Fruit fly (Drosophila melanogaster) whole organism, prepupa: ENCODE measurements around the gene NimA.
A peak's percentile ranks its signal among the peaks of the same experiment; 100 is the strongest.

Experiments used
- Blimp-1 ChIP-seq: fragments of 200-800 bp; sonication (Bioruptor generic); optimal IDR thresholded peaks from 3 replicates; lab custom pipeline; 2017; ENCODE audit warnings: missing biosample characterization, missing genetic modification characterization, mild to moderate bottlenecking, moderate library complexity, missing genetic modification reagents
- CG10631 ChIP-seq: fragments of 200-800 bp; sonication (Bioruptor generic); optimal IDR thresholded peaks from 2 replicates; lab custom pipeline; 2016; ENCODE audit warnings: missing biosample characterization, missing genetic modification characterization
- CG10669 ChIP-seq: fragments of 200-800 bp; sonication (Bioruptor generic); optimal IDR thresholded peaks from 3 replicates; lab custom pipeline; 2018; ENCODE audit warnings: missing biosample characterization, mild to moderate bottlenecking, missing genetic modification characterization, moderate library complexity
- CG11294 ChIP-seq: fragments of 200-800 bp; sonication (Bioruptor generic); IDR thresholded peaks from 2 replicates; pipeline ENCODE4 v1.3.6; 2022; ENCODE audit warnings: missing biosample characterization, missing genetic modification characterization
- CG11762 ChIP-seq: fragments of 200-800 bp; sonication (Bioruptor generic); optimal IDR thresholded peaks from 3 replicates; lab custom pipeline; 2016; ENCODE audit warnings: missing biosample characterization, missing genetic modification characterization; ENCODE audit not compliant: insufficient read depth
- CG15336 ChIP-seq: fragments of 200-800 bp; sonication (Bioruptor generic); IDR thresholded peaks from 2 replicates; pipeline ENCODE4 v1.3.6; 2022; ENCODE audit warnings: missing biosample characterization, missing genetic modification characterization
- CG16779 ChIP-seq: fragments of 200-800 bp; sonication (Bioruptor generic); optimal IDR thresholded peaks from 3 replicates; lab custom pipeline; 2017; ENCODE audit warnings: missing biosample characterization, mild to moderate bottlenecking, missing genetic modification characterization
- CG32006 ChIP-seq: fragments of 200-800 bp; sonication (Bioruptor generic); optimal IDR thresholded peaks from 3 replicates; lab custom pipeline; 2017; ENCODE audit warnings: missing biosample characterization, mild to moderate bottlenecking, missing genetic modification characterization
- CG34406 ChIP-seq: fragments of 200-800 bp; sonication (Bioruptor generic); optimal IDR thresholded peaks from 3 replicates; lab custom pipeline; 2016; ENCODE audit warnings: missing biosample characterization, missing genetic modification characterization
- CG3919 ChIP-seq: fragments of 200-800 bp; sonication (Bioruptor generic); optimal IDR thresholded peaks from 3 replicates; lab custom pipeline; 2016; ENCODE audit warnings: missing biosample characterization, missing genetic modification characterization
- CG4318 ChIP-seq: fragments of 200-800 bp; sonication (Bioruptor generic); optimal IDR thresholded peaks from 3 replicates; lab custom pipeline; 2017; ENCODE audit warnings: missing biosample characterization, mild to moderate bottlenecking, missing genetic modification characterization
- CG6163 ChIP-seq: fragments of 200-800 bp; sonication (Bioruptor generic); IDR thresholded peaks from 3 replicates; pipeline ENCODE4 v1.3.6; 2022; ENCODE audit warnings: missing biosample characterization, missing genetic modification characterization
- CG6276 ChIP-seq: fragments of 200-800 bp; sonication (Bioruptor generic); optimal IDR thresholded peaks from 2 replicates; lab custom pipeline; 2017; ENCODE audit warnings: missing biosample characterization, mild to moderate bottlenecking, missing genetic modification characterization
- CG6792 ChIP-seq: fragments of 200-800 bp; sonication (Bioruptor generic); optimal IDR thresholded peaks from 3 replicates; lab custom pipeline; 2016; ENCODE audit warnings: missing biosample characterization, missing genetic modification characterization
- CG6808 ChIP-seq: fragments of 200-800 bp; sonication (Bioruptor generic); optimal IDR thresholded peaks from 3 replicates; lab custom pipeline; 2017; ENCODE audit warnings: missing biosample characterization, missing genetic modification characterization, mild to moderate bottlenecking, moderate library complexity, missing genetic modification reagents
- CG6854 ChIP-seq: fragments of 200-800 bp; sonication (Bioruptor generic); optimal IDR thresholded peaks from 2 replicates; lab custom pipeline; 2017; ENCODE audit warnings: missing biosample characterization, mild to moderate bottlenecking, missing genetic modification characterization
- CG7368 ChIP-seq: fragments of 200-800 bp; sonication (Bioruptor generic); optimal IDR thresholded peaks from 3 replicates; lab custom pipeline; 2016; ENCODE audit warnings: missing biosample characterization, missing genetic modification characterization
- CG8119 ChIP-seq: fragments of 200-800 bp; sonication (Bioruptor generic); IDR thresholded peaks from 3 replicates; pipeline ENCODE4 v1.3.6; 2022; ENCODE audit warnings: missing biosample characterization, missing genetic modification characterization
- CG8632 ChIP-seq: fragments of 200-800 bp; sonication (Bioruptor generic); optimal IDR thresholded peaks from 3 replicates; lab custom pipeline; 2016; ENCODE audit warnings: missing biosample characterization, missing genetic modification characterization
- CG9139 ChIP-seq: fragments of 200-800 bp; sonication (Bioruptor generic); optimal IDR thresholded peaks from 3 replicates; lab custom pipeline; 2017; ENCODE audit warnings: missing biosample characterization, mild to moderate bottlenecking, missing genetic modification characterization
- Eip78C ChIP-seq: fragments of 200-800 bp; sonication (Bioruptor generic); peaks from one replicate; lab custom pipeline; 2016; ENCODE audit warnings: missing biosample characterization, missing genetic modification characterization
- Eip93F ChIP-seq: fragments of 200-800 bp; sonication (Bioruptor generic); optimal IDR thresholded peaks from 2 replicates; lab custom pipeline; 2016; ENCODE audit warnings: missing biosample characterization, mild to moderate bottlenecking, missing genetic modification characterization
- Ets21C ChIP-seq: fragments of 200-800 bp; sonication (Bioruptor generic); optimal IDR thresholded peaks from 3 replicates; lab custom pipeline; 2016; ENCODE audit warnings: missing biosample characterization, missing genetic modification characterization
- Gug ChIP-seq: fragments of 200-800 bp; sonication (Bioruptor generic); IDR thresholded peaks from 2 replicates; pipeline ENCODE4 v1.3.6; 2022; ENCODE audit warnings: missing biosample characterization, missing genetic modification characterization
- Hr38 ChIP-seq: sonication (Bioruptor generic); optimal IDR thresholded peaks from 2 replicates; lab custom pipeline; 2016; ENCODE audit warnings: missing biosample characterization, missing genetic modification characterization
- Hr39 ChIP-seq: fragments of 200-800 bp; sonication (Bioruptor generic); optimal IDR thresholded peaks from 2 replicates; lab custom pipeline; 2016; ENCODE audit warnings: missing biosample characterization, missing genetic modification characterization
- Lpt ChIP-seq: fragments of 200-800 bp; sonication (Bioruptor generic); optimal IDR thresholded peaks from 3 replicates; lab custom pipeline; 2016; ENCODE audit warnings: missing biosample characterization, missing genetic modification characterization
- OdsH ChIP-seq: fragments of 200-800 bp; sonication (Bioruptor generic); optimal IDR thresholded peaks from 3 replicates; lab custom pipeline; 2016; ENCODE audit warnings: missing biosample characterization, missing genetic modification characterization
- Smox ChIP-seq: fragments of 200-800 bp; sonication (Bioruptor generic); optimal IDR thresholded peaks from 3 replicates; lab custom pipeline; 2016; ENCODE audit warnings: missing biosample characterization, missing genetic modification characterization
- Sox14 ChIP-seq: fragments of 200-800 bp; sonication (Bioruptor generic); optimal IDR thresholded peaks from 3 replicates; lab custom pipeline; 2016; ENCODE audit warnings: missing biosample characterization, missing genetic modification characterization
- cyc ChIP-seq: fragments of 200-800 bp; sonication (Bioruptor generic); optimal IDR thresholded peaks from 3 replicates; lab custom pipeline; 2016; ENCODE audit warnings: missing biosample characterization, missing genetic modification characterization
- dac ChIP-seq: fragments of 200-800 bp; sonication (Bioruptor generic); optimal IDR thresholded peaks from 2 replicates; lab custom pipeline; 2017; ENCODE audit warnings: missing biosample characterization, mild to moderate bottlenecking, missing genetic modification characterization
- dsx ChIP-seq: fragments of 200-800 bp; optimal IDR thresholded peaks from 3 replicates; lab custom pipeline; 2019; ENCODE audit warnings: missing biosample characterization, mild to moderate bottlenecking, missing genetic modification characterization, moderate library complexity; ENCODE audit not compliant: poor library complexity, severe bottlenecking
- eg ChIP-seq: fragments of 200-800 bp; sonication (Bioruptor generic); IDR thresholded peaks from 3 replicates; pipeline ENCODE4 v1.3.6; 2022; ENCODE audit warnings: missing biosample characterization, missing genetic modification characterization
- esn ChIP-seq: fragments of 200-800 bp; sonication (Bioruptor generic); optimal IDR thresholded peaks from 2 replicates; lab custom pipeline; 2016; ENCODE audit warnings: missing biosample characterization, mild to moderate bottlenecking, missing genetic modification characterization, moderate library complexity
- fd59A ChIP-seq: fragments of 200-800 bp; sonication (Bioruptor generic); optimal IDR thresholded peaks from 2 replicates; lab custom pipeline; 2017; ENCODE audit warnings: missing biosample characterization, mild to moderate bottlenecking, missing genetic modification characterization, missing genetic modification reagents
- fd85E ChIP-seq: fragments of 200-800 bp; sonication (Bioruptor generic); optimal IDR thresholded peaks from 3 replicates; lab custom pipeline; 2016; ENCODE audit warnings: missing biosample characterization, missing genetic modification characterization
- fkh ChIP-seq: fragments of 200-800 bp; sonication (Bioruptor generic); optimal IDR thresholded peaks from 3 replicates; lab custom pipeline; 2017; ENCODE audit warnings: missing biosample characterization, mild to moderate bottlenecking, missing genetic modification characterization, moderate library complexity
- lz ChIP-seq: fragments of 200-800 bp; sonication (Bioruptor generic); optimal IDR thresholded peaks from 3 replicates; lab custom pipeline; 2016; ENCODE audit warnings: missing biosample characterization, missing genetic modification characterization
- net ChIP-seq: fragments of 200-800 bp; sonication (Bioruptor generic); optimal IDR thresholded peaks from 3 replicates; lab custom pipeline; 2016; ENCODE audit warnings: missing biosample characterization, missing genetic modification characterization
- pdm3 ChIP-seq: fragments of 200-800 bp; sonication (Bioruptor generic); optimal IDR thresholded peaks from 3 replicates; lab custom pipeline; 2016; ENCODE audit warnings: missing biosample characterization, missing genetic modification characterization
- salr ChIP-seq, 2 experiments: fragments of 200-800 bp; sonication (Bioruptor generic); optimal IDR thresholded peaks; 3 replicates each; lab custom pipeline; 2016 to 2018; ENCODE audit warnings: missing biosample characterization in 2 of 2, missing genetic modification characterization in 2 of 2, mild to moderate bottlenecking in 1 of 2
- spab ChIP-seq: fragments of 200-800 bp; sonication (Bioruptor generic); optimal IDR thresholded peaks from 2 replicates; lab custom pipeline; 2017; ENCODE audit warnings: missing biosample characterization, mild to moderate bottlenecking, missing genetic modification characterization, missing genetic modification reagents
- ss ChIP-seq, 2 experiments: fragments of 200-800 bp; sonication (Bioruptor generic); optimal IDR thresholded peaks; 2 replicates in 1 of 2; 3 replicates in 1 of 2; lab custom pipeline; 2017 to 2018; ENCODE audit warnings: mild to moderate bottlenecking in 2 of 2, missing biosample characterization in 2 of 2, missing genetic modification characterization in 2 of 2, moderate library complexity in 1 of 2
- svp ChIP-seq: fragments of 200-800 bp; sonication (Bioruptor generic); peaks from one replicate; lab custom pipeline; 2016; ENCODE audit warnings: missing biosample characterization, missing genetic modification characterization

NimA gene

dm6 chr2L:13928461-13928860 lies 28.9 kb upstream of the NimA start:
- TF ChIP-seq CG11294 (GFP tag; lab: Robert Waterston, UW), result no peak
- no peak for TF ChIP-seq CG10631 (GFP tag; lab: Kevin White, UChicago)
- no peak for TF ChIP-seq CG4318 (GFP tag; lab: Kevin White, UChicago)
- no peak for TF ChIP-seq CG7368 (GFP tag; lab: Kevin White, UChicago)
- TF ChIP-seq CG9139 (GFP tag; lab: Kevin White, UChicago), result no peak
- TF ChIP-seq ss (GFP tag; optimal IDR thresholded peaks at IDR 0.05; lab: Kevin White, UChicago), result no peak
- TF ChIP-seq dac, result no peak
- peak; percentile 6 for TF ChIP-seq net
- TF ChIP-seq Hr38 (GFP tag; lab: Kevin White, UChicago), result no peak
- no peak for TF ChIP-seq CG11762 (GFP tag; lab: Kevin White, UChicago)
- no peak for TF ChIP-seq fd85E (GFP tag; lab: Kevin White, UChicago)
- TF ChIP-seq Hr39 (GFP tag; lab: Kevin White, UChicago), result no peak
- TF ChIP-seq lz, result no peak
- no peak for TF ChIP-seq fd59A (GFP tag; lab: Kevin White, UChicago)
- no peak; the same call in 2 of the 3 replicates for TF ChIP-seq CG8119 (GFP tag; lab: Robert Waterston, UW)
- no peak for TF ChIP-seq CG6854
- no peak for TF ChIP-seq OdsH (GFP tag; lab: Kevin White, UChicago)
- no peak for TF ChIP-seq Blimp-1 (GFP tag; lab: Kevin White, UChicago)
- no peak for TF ChIP-seq CG8632 (GFP tag; lab: Kevin White, UChicago)
- no peak for TF ChIP-seq Gug (GFP tag; lab: Robert Waterston, UW)
- no peak for TF ChIP-seq eg (GFP tag; lab: Robert Waterston, UW)
- peak; percentile 61 for TF ChIP-seq CG15336
- TF ChIP-seq CG6163 (GFP tag; lab: Robert Waterston, UW), result no peak
- TF ChIP-seq salr (GFP tag; optimal IDR thresholded peaks at IDR 0.05; lab: Kevin White, UChicago), result no peak
- TF ChIP-seq Ets21C (GFP tag; lab: Kevin White, UChicago), result no peak
- TF ChIP-seq Smox (GFP tag; lab: Kevin White, UChicago), result no peak
- TF ChIP-seq CG34406 (GFP tag; lab: Kevin White, UChicago), result no peak
- no peak for TF ChIP-seq pdm3
- TF ChIP-seq svp (GFP tag; lab: Kevin White, UChicago), result no peak
- TF ChIP-seq CG6792 (GFP tag; lab: Kevin White, UChicago), result no peak
- no peak for TF ChIP-seq esn (GFP tag; lab: Kevin White, UChicago)
- TF ChIP-seq CG3919 (GFP tag; lab: Kevin White, UChicago), result no peak
- no peak for TF ChIP-seq cyc (GFP tag; lab: Kevin White, UChicago)
- no peak for TF ChIP-seq Lpt (GFP tag; lab: Kevin White, UChicago)
- TF ChIP-seq Sox14 (GFP tag; lab: Kevin White, UChicago), result no peak
- no peak for TF ChIP-seq CG10669 (GFP tag; lab: Kevin White, UChicago)
- no peak for TF ChIP-seq Eip93F
- no peak for TF ChIP-seq fkh (GFP tag; lab: Kevin White, UChicago)
- TF ChIP-seq CG32006 (GFP tag; lab: Kevin White, UChicago), result peak; percentile 12
- TF ChIP-seq CG16779 (tag; lab: Kevin White, UChicago), result no peak
- TF ChIP-seq CG6808 (GFP tag; lab: Kevin White, UChicago), result no peak
- TF ChIP-seq dsx (GFP tag; lab: Kevin White, UChicago), result no peak
- TF ChIP-seq CG6276, result peak; percentile 63
- peak; percentile 55 for TF ChIP-seq Eip78C (GFP tag; lab: Kevin White, UChicago)
- TF ChIP-seq spab, result no peak
- TF ChIP-seq, all 60 proteins: peak for 5
